Worm (Caenorhabditis elegans) whole organism, L4/young adult: ENCODE measurements around the gene K08D8.5.

ENCODE experiments used
- W03F9.2 ChIP-seq: fragments of 150-350 bp; optimal IDR thresholded peaks from 2 replicates; lab custom pipeline; 2014; ENCODE audit warnings: missing biosample characterization, missing genetic modification characterization
- dao-5 ChIP-seq: sonication (generic microtip); optimal IDR thresholded peaks from 2 replicates; lab custom pipeline; 2016; ENCODE audit warnings: missing genotype, missing genetic modification characterization, moderate library complexity, missing compliant biosample characterization
- him-1 ChIP-seq: sonication (generic microtip); optimal IDR thresholded peaks from 2 replicates; lab custom pipeline; 2016; ENCODE audit warnings: missing genotype, missing genetic modification reagents, missing genetic modification characterization, missing compliant biosample characterization

ce11 chrIV:12921027-12921426 lies 9.1 kb upstream of the K08D8.5 start, which contains the start of gene C32H11.4:
- TF ChIP-seq him-1 (tag; lab: Kevin White, UChicago) (no peak), dao-5 (tag; lab: Kevin White, UChicago) (no peak), W03F9.2 (tag; lab: Kevin White, UChicago) (no peak)
